Fruit fly (Drosophila melanogaster) S2 (cell line): ENCODE data around the gene HDAC4.

ENCODE experiments used
- CG8478 ChIP-seq: fragments of >200 bp; optimal IDR thresholded peaks from 2 replicates; lab custom pipeline; 2018
- CTCF ChIP-seq, 2 experiments: fragments of >200 bp; optimal IDR thresholded peaks; 2 replicates each; lab custom pipeline; 2018

- TF ChIP-seq CG8478, result no peak
- no peak for TF ChIP-seq CTCF (optimal IDR thresholded peaks at IDR 0.05; lab: Kevin White, UChicago)
Observed at dm6 chrX:13229824-13230223, 55.6 kb downstream of the HDAC4 start.
